Fruit fly (Drosophila melanogaster) Kc167 (cell line): ENCODE results near the gene CG34393.

Experiments used
- Myc ChIP-seq: fragments of >200 bp; optimal IDR thresholded peaks from 2 replicates; lab custom pipeline; 2017; ENCODE audit warnings: missing external identifiers
- Sin3A ChIP-seq: fragments of >200 bp; optimal IDR thresholded peaks from 2 replicates; lab custom pipeline; 2018; ENCODE audit warnings: missing external identifiers
- h ChIP-seq: fragments of >200 bp; optimal IDR thresholded peaks from 3 replicates; lab custom pipeline; 2018; ENCODE audit warnings: missing external identifiers
- insv ChIP-seq: fragments of >200 bp; optimal IDR thresholded peaks from 3 replicates; lab custom pipeline; 2018; ENCODE audit warnings: missing external identifiers
- psq ChIP-seq: fragments of >200 bp; optimal IDR thresholded peaks from 2 replicates; lab custom pipeline; 2017; ENCODE audit warnings: missing external identifiers
- ttk ChIP-seq: sonication (Bioruptor generic); optimal IDR thresholded peaks from 2 replicates; lab custom pipeline; 2017; ENCODE audit warnings: missing external identifiers

Gene CG34393

dm6 chr2L:3200396-3200795 lies at the start of gene CG34393:
Gene CG34393 (minus strand): TSS chr2L:3200496.
- TF ChIP-seq insv (lab: Kevin White, UChicago) = no peak
- no peak for TF ChIP-seq psq (lab: Kevin White, UChicago)
- no peak for TF ChIP-seq Myc (lab: Kevin White, UChicago)
- no peak for TF ChIP-seq h (lab: Kevin White, UChicago)
- TF ChIP-seq Sin3A (lab: Kevin White, UChicago) = no peak
- no peak for TF ChIP-seq ttk

- TF ChIP-seq Sin3A (lab: Kevin White, UChicago) (no peak), insv (lab: Kevin White, UChicago) (no peak), Myc (lab: Kevin White, UChicago) (no peak), ttk (no peak), psq (lab: Kevin White, UChicago) (no peak)
Observed at dm6 chr2L:3246030-3246429, 45.7 kb upstream of the CG34393 start.

- TF ChIP-seq insv (lab: Kevin White, UChicago) = no peak
- no peak for TF ChIP-seq Myc (lab: Kevin White, UChicago)
- no peak for TF ChIP-seq Sin3A (lab: Kevin White, UChicago)
- no peak for TF ChIP-seq ttk
- no peak for TF ChIP-seq psq (lab: Kevin White, UChicago)
- no peak for TF ChIP-seq h (lab: Kevin White, UChicago)
Observed at dm6 chr2L:3231239-3231638, 30.9 kb upstream of the CG34393 start.

dm6 chr2L:3228694-3229093 lies 28.4 kb upstream of the CG34393 start:
- no peak for TF ChIP-seq h (lab: Kevin White, UChicago)
- TF ChIP-seq psq (lab: Kevin White, UChicago) = no peak
- no peak for TF ChIP-seq Sin3A (lab: Kevin White, UChicago)
- no peak for TF ChIP-seq Myc (lab: Kevin White, UChicago)
- TF ChIP-seq ttk = no peak
- TF ChIP-seq insv (lab: Kevin White, UChicago) = no peak

dm6 chr2L:3199556-3199955 lies 740 bp downstream of the CG34393 start:
- TF ChIP-seq insv (lab: Kevin White, UChicago) (no peak), psq (lab: Kevin White, UChicago) (no peak), h (lab: Kevin White, UChicago) (no peak), Myc (lab: Kevin White, UChicago) (no peak), ttk (no peak), Sin3A (lab: Kevin White, UChicago) (no peak)

- TF ChIP-seq ttk (no peak), Myc (lab: Kevin White, UChicago) (no peak), psq (lab: Kevin White, UChicago) (no peak), Sin3A (lab: Kevin White, UChicago) (no peak), insv (lab: Kevin White, UChicago) (no peak), h (lab: Kevin White, UChicago) (no peak)
Observed at dm6 chr2L:3188875-3189274, 11.4 kb downstream of the CG34393 start.

dm6 chr2L:3183205-3183604 lies 17.1 kb downstream of the CG34393 start:
- TF ChIP-seq insv (lab: Kevin White, UChicago) (no peak), psq (lab: Kevin White, UChicago) (no peak), ttk (no peak), Myc (lab: Kevin White, UChicago) (no peak), Sin3A (lab: Kevin White, UChicago) (no peak), h (lab: Kevin White, UChicago) (no peak)

- TF ChIP-seq Myc (lab: Kevin White, UChicago) (no peak), insv (lab: Kevin White, UChicago) (no peak), h (lab: Kevin White, UChicago) (no peak), Sin3A (lab: Kevin White, UChicago) (no peak), ttk (no peak), psq (lab: Kevin White, UChicago) (no peak)
Observed at dm6 chr2L:3179654-3180053, 20.6 kb downstream of the CG34393 start.

dm6 chr2L:3173740-3174139 lies 26.6 kb downstream of the CG34393 start, which contains the start of the genes CG31698 and CG15404:
Gene CG31698 (minus strand): TSS chr2L:3173840.
Gene CG15404 (plus strand): TSS chr2L:3173972.
- TF ChIP-seq Myc (lab: Kevin White, UChicago) (no peak), ttk (no peak), h (lab: Kevin White, UChicago) (no peak)

dm6 chr2L:3172745-3173271 lies 27.5 kb downstream of the CG34393 start:
- TF ChIP-seq insv (lab: Kevin White, UChicago) = no peak
- TF ChIP-seq psq (lab: Kevin White, UChicago) = no peak
- TF ChIP-seq Sin3A (lab: Kevin White, UChicago) = no peak
- no peak for TF ChIP-seq h (lab: Kevin White, UChicago)
- no peak for TF ChIP-seq Myc (lab: Kevin White, UChicago)
- no peak for TF ChIP-seq ttk

- no peak for TF ChIP-seq h (lab: Kevin White, UChicago)
- no peak for TF ChIP-seq psq (lab: Kevin White, UChicago)
- no peak for TF ChIP-seq ttk
- TF ChIP-seq Sin3A (lab: Kevin White, UChicago) = no peak
- TF ChIP-seq insv (lab: Kevin White, UChicago) = no peak
- TF ChIP-seq Myc (lab: Kevin White, UChicago) = no peak
Observed at dm6 chr2L:3170949-3171579, 29.2 kb downstream of the CG34393 start, which contains the start of gene CG44002. Gene CG44002 (minus strand): TSS chr2L:3171092.

- TF ChIP-seq Myc (lab: Kevin White, UChicago) (no peak), ttk (no peak), psq (lab: Kevin White, UChicago) (no peak), h (lab: Kevin White, UChicago) (no peak), Sin3A (lab: Kevin White, UChicago) (no peak), insv (lab: Kevin White, UChicago) (no peak)
Observed at dm6 chr2L:3166710-3167109, 33.6 kb downstream of the CG34393 start.
